Comparison of ENCODE assay signal across 5 worm cellular contexts in genomic region chrX:7329601-7330000, ce11.
TF ChIP-seq lines count a peak whose summit lies in the region.

ttr-59 (plus strand) TSS chrX:7329818.

TF ChIP-seq in whole organism, L1 larva, 84 proteins besides CTCF, POLR2A, EP300 and RAD21 (continues in another document):
- no peak for TF ChIP-seq F16B12.6 (tag; optimal IDR thresholded peaks at IDR 0.05; lab: Kevin White, UChicago)
- TF ChIP-seq egl-13 (tag; optimal IDR thresholded peaks at IDR 0.05; lab: Kevin White, UChicago): no peak
- TF ChIP-seq lin-39 (tag; optimal IDR thresholded peaks at IDR 0.05; lab: Kevin White, UChicago): no peak
- no peak for TF ChIP-seq C16A3.4 (tag; optimal IDR thresholded peaks at IDR 0.05; lab: Kevin White, UChicago)
- no peak for TF ChIP-seq sptf-1 (tag; optimal IDR thresholded peaks at IDR 0.05; lab: Kevin White, UChicago)
- TF ChIP-seq pag-3 (tag; optimal IDR thresholded peaks at IDR 0.05; lab: Kevin White, UChicago; ENCODE audit: borderline replicate concordance, insufficient read depth): no peak
- no peak for TF ChIP-seq hpl-2 (GFP tag; optimal IDR thresholded peaks at IDR 0.05; lab: Kevin White, UChicago)
- TF ChIP-seq ztf-11 (tag; optimal IDR thresholded peaks at IDR 0.05; lab: Kevin White, UChicago): no peak
- TF ChIP-seq skn-1 (tag; optimal IDR thresholded peaks at IDR 0.05; lab: Kevin White, UChicago): peak; percentile 24
- TF ChIP-seq nhr-237 (tag; optimal IDR thresholded peaks at IDR 0.05; lab: Kevin White, UChicago): no peak
- no peak for TF ChIP-seq fkh-10 (GFP tag; optimal IDR thresholded peaks at IDR 0.05; lab: Kevin White, UChicago)
- no peak for TF ChIP-seq dpl-1 (GFP tag; optimal IDR thresholded peaks at IDR 0.05; lab: Kevin White, UChicago)
- no peak for TF ChIP-seq aha-1 (tag; optimal IDR thresholded peaks at IDR 0.05; lab: Kevin White, UChicago)
- TF ChIP-seq C04F5.9 (tag; optimal IDR thresholded peaks at IDR 0.05; lab: Kevin White, UChicago): no peak
- no peak for TF ChIP-seq fos-1 (tag; optimal IDR thresholded peaks at IDR 0.05; lab: Kevin White, UChicago)
- TF ChIP-seq lin-35 (GFP tag; optimal IDR thresholded peaks at IDR 0.05; lab: Kevin White, UChicago): peak in 1 of 2 experiments; percentile 19
- TF ChIP-seq efl-1 (optimal IDR thresholded peaks at IDR 0.05; lab: Kevin White, UChicago): no peak
- no peak for TF ChIP-seq efl-1 (GFP tag; optimal IDR thresholded peaks at IDR 0.05 in 1 of 2; lab: Kevin White, UChicago)
- no peak for TF ChIP-seq dsc-1 (tag; optimal IDR thresholded peaks at IDR 0.05; lab: Kevin White, UChicago)

TF ChIP-seq in whole organism, L2 larva, 48 proteins besides CTCF, POLR2A, EP300 and RAD21:
- TF ChIP-seq nhr-25 (tag; optimal IDR thresholded peaks at IDR 0.05; lab: Kevin White, UChicago) (peak; percentile 51), elt-3 (tag; optimal IDR thresholded peaks at IDR 0.05; lab: Kevin White, UChicago) (no peak), crh-2 (tag; optimal IDR thresholded peaks at IDR 0.05; lab: Kevin White, UChicago) (no peak), nhr-237 (tag; optimal IDR thresholded peaks at IDR 0.05; lab: Kevin White, UChicago) (no peak), peb-1 (tag; optimal IDR thresholded peaks at IDR 0.05; lab: Kevin White, UChicago) (no peak), sma-3 (GFP tag; optimal IDR thresholded peaks at IDR 0.05; lab: Kevin White, UChicago) (peak; percentile 65), snpc-4 (tag; optimal IDR thresholded peaks at IDR 0.05; lab: Kevin White, UChicago) (no peak), C34F6.9 (tag; optimal IDR thresholded peaks at IDR 0.05; lab: Kevin White, UChicago) (no peak), blmp-1 (tag; optimal IDR thresholded peaks at IDR 0.05; lab: Kevin White, UChicago; ENCODE audit: insufficient read depth) (peak; percentile 69), ceh-16 (tag; optimal IDR thresholded peaks at IDR 0.05; lab: Kevin White, UChicago) (no peak), nhr-12 (tag; optimal IDR thresholded peaks at IDR 0.05; lab: Kevin White, UChicago) (no peak), zag-1 (tag; optimal IDR thresholded peaks at IDR 0.05; lab: Kevin White, UChicago) (no peak), nhr-21 (tag; optimal IDR thresholded peaks at IDR 0.05; lab: Kevin White, UChicago) (peak; percentile 25), unc-55 (GFP tag; optimal IDR thresholded peaks at IDR 0.05; lab: Kevin White, UChicago) (no peak), ztf-11 (tag; optimal IDR thresholded peaks at IDR 0.05; lab: Kevin White, UChicago) (no peak), skn-1 (tag; optimal IDR thresholded peaks at IDR 0.05; lab: Kevin White, UChicago) (no peak)

TF ChIP-seq in whole organism, L3 larva, 47 proteins besides CTCF, POLR2A, EP300 and RAD21:
- TF ChIP-seq ama-1 (optimal IDR thresholded peaks at IDR 0.05; lab: Kevin White, UChicago) (no peak), fos-1 (tag; optimal IDR thresholded peaks at IDR 0.05; lab: Kevin White, UChicago) (no peak), nhr-23 (tag; optimal IDR thresholded peaks at IDR 0.05; lab: Kevin White, UChicago) (peak; percentile 51), nhr-25 (tag; optimal IDR thresholded peaks at IDR 0.05; lab: Kevin White, UChicago) (peak; percentile 59), ceh-9 (tag; optimal IDR thresholded peaks at IDR 0.05; lab: Kevin White, UChicago) (no peak), unc-62 (GFP tag; optimal IDR thresholded peaks at IDR 0.05; lab: Kevin White, UChicago) (no peak), nfya-1 (tag; optimal IDR thresholded peaks at IDR 0.05; lab: Kevin White, UChicago; ENCODE audit: insufficient read depth) (no peak), ztf-11 (tag; optimal IDR thresholded peaks at IDR 0.05; lab: Kevin White, UChicago) (no peak), fkh-10 (GFP tag; optimal IDR thresholded peaks at IDR 0.05; lab: Kevin White, UChicago) (no peak)

TF ChIP-seq in whole organism, L4 larva, 104 proteins besides CTCF, POLR2A, EP300 and RAD21:
- TF ChIP-seq hlh-30 (tag; optimal IDR thresholded peaks at IDR 0.05; lab: Kevin White, UChicago; ENCODE audit: insufficient read depth) (peak; percentile 58), daf-12 (tag; optimal IDR thresholded peaks at IDR 0.05; lab: Kevin White, UChicago) (no peak), jun-1 (tag; optimal IDR thresholded peaks at IDR 0.05; lab: Kevin White, UChicago) (no peak), ces-1 (GFP tag; optimal IDR thresholded peaks at IDR 0.05; lab: Kevin White, UChicago) (no peak), ceh-62 (tag; optimal IDR thresholded peaks at IDR 0.05; lab: Kevin White, UChicago) (no peak), lim-7 (GFP tag; IDR thresholded peaks at IDR 0.05; lab: Robert Waterston, UW) (no peak), lsy-2 (tag; optimal IDR thresholded peaks at IDR 0.05; lab: Kevin White, UChicago) (no peak), F49E8.2 (tag; optimal IDR thresholded peaks at IDR 0.05; lab: Kevin White, UChicago; ENCODE audit: borderline replicate concordance) (no peak), nhr-28 (tag; optimal IDR thresholded peaks at IDR 0.05; lab: Kevin White, UChicago) (peak; percentile 5), ama-1 (optimal IDR thresholded peaks at IDR 0.05; lab: Kevin White, UChicago) (peak; percentile 4), nhr-6 (tag; optimal IDR thresholded peaks at IDR 0.05; lab: Kevin White, UChicago) (no peak), saeg-2 (GFP tag; IDR thresholded peaks at IDR 0.05; lab: Robert Waterston, UW) (no peak), tra-1 (GFP tag; IDR thresholded peaks at IDR 0.05; lab: Robert Waterston, UW) (no peak)

TF ChIP-seq in whole organism, mixed stage, embryonic, 35 proteins besides CTCF, POLR2A, EP300 and RAD21:
- peak; percentile 23 for TF ChIP-seq unc-62 (GFP tag; optimal IDR thresholded peaks at IDR 0.05; lab: Kevin White, UChicago)
- no peak for TF ChIP-seq nhr-12 (tag; optimal IDR thresholded peaks at IDR 0.05; lab: Kevin White, UChicago)
TF ChIP-seq in whole organism, mixed stage, embryonic: peak in this region for 1.

Comparison
In these comparisons a context has a peak if more than half of its experiments do, and no peak if none do; other contexts are left out.
1. Of the 29 proteins assayed by ChIP-seq in both whole organism, L4 larva and whole organism, L1 larva: peak only in whole organism, L4 larva: ama-1 and nhr-28; only in whole organism, L1 larva: skn-1; in both: none; in neither: 26.